Fruit fly (Drosophila melanogaster) whole organism, embryonic: ENCODE results near the gene CanB.

Source experiments
- Ada2b ChIP-seq: fragments of 200-800 bp; sonication (Bioruptor generic); IDR thresholded peaks from 2 replicates; pipeline ENCODE4 v1.3.6; 2022; ENCODE audit warnings: missing biosample characterization, missing genetic modification characterization
- Adf1 ChIP-seq: fragments of 200-800 bp; sonication (Bioruptor generic); IDR thresholded peaks from 2 replicates; pipeline ENCODE4 v1.3.6; 2022; ENCODE audit warnings: missing biosample characterization, missing genetic modification characterization
- Blimp-1 ChIP-seq: fragments of 200-800 bp; sonication (Bioruptor generic); optimal IDR thresholded peaks from 3 replicates; lab custom pipeline; 2018; ENCODE audit warnings: missing biosample characterization, missing genetic modification characterization, mild to moderate bottlenecking, moderate library complexity, missing genetic modification reagents
- CG10267 ChIP-seq: fragments of 200-800 bp; sonication (Bioruptor generic); optimal IDR thresholded peaks from 2 replicates; lab custom pipeline; 2018; ENCODE audit warnings: missing biosample characterization, mild to moderate bottlenecking, missing genetic modification characterization, moderate library complexity
- CG10979 ChIP-seq: fragments of 200-800 bp; sonication (Bioruptor generic); optimal IDR thresholded peaks from 2 replicates; lab custom pipeline; 2018; ENCODE audit warnings: missing biosample characterization, mild to moderate bottlenecking, missing genetic modification characterization, moderate library complexity
- CG11085 ChIP-seq: fragments of 200-800 bp; sonication (Bioruptor generic); IDR thresholded peaks from 2 replicates; pipeline ENCODE4 v1.3.6; 2022; ENCODE audit warnings: missing biosample characterization, missing genetic modification characterization
- CG11093 ChIP-seq: fragments of 200-800 bp; sonication (Bioruptor generic); IDR thresholded peaks from 3 replicates; pipeline ENCODE4 v1.3.6; 2022; ENCODE audit warnings: missing biosample characterization, missing genetic modification characterization
- CG18262 ChIP-seq: fragments of 200-800 bp; optimal IDR thresholded peaks from 3 replicates; lab custom pipeline; 2019; ENCODE audit warnings: missing biosample characterization, mild to moderate bottlenecking, missing genetic modification characterization, moderate library complexity
- CG2889 ChIP-seq: fragments of 200-800 bp; sonication (Bioruptor generic); IDR thresholded peaks from 3 replicates; pipeline ENCODE4 v1.3.6; 2022; ENCODE audit warnings: missing biosample characterization, missing genetic modification characterization
- CG30020 ChIP-seq: fragments of 200-800 bp; optimal IDR thresholded peaks from 2 replicates; lab custom pipeline; 2019; ENCODE audit warnings: missing biosample characterization, mild to moderate bottlenecking, missing genetic modification characterization, moderate library complexity
- CG34224 ChIP-seq: fragments of 200-800 bp; sonication (Bioruptor generic); IDR thresholded peaks from 3 replicates; pipeline ENCODE4 v1.3.6; 2022; ENCODE audit warnings: missing biosample characterization, missing genetic modification characterization; ENCODE audit not compliant: partially characterized antibody
- CG6683 ChIP-seq: fragments of 200-800 bp; sonication (Bioruptor generic); optimal IDR thresholded peaks from 2 replicates; lab custom pipeline; 2017; ENCODE audit warnings: missing biosample characterization, mild to moderate bottlenecking, missing genetic modification characterization, missing genetic modification reagents
- CG7271 ChIP-seq: fragments of 200-800 bp; sonication (Bioruptor generic); optimal IDR thresholded peaks from 2 replicates; lab custom pipeline; 2018; ENCODE audit warnings: missing biosample characterization, mild to moderate bottlenecking, missing genetic modification characterization, moderate library complexity
- CG7372 ChIP-seq: fragments of 200-800 bp; sonication (Bioruptor generic); IDR thresholded peaks from 2 replicates; pipeline ENCODE4 v1.3.6; 2022; ENCODE audit warnings: missing biosample characterization, missing genetic modification characterization
- CG7987 ChIP-seq: fragments of 200-800 bp; sonication (Bioruptor generic); optimal IDR thresholded peaks from 2 replicates; lab custom pipeline; 2018; ENCODE audit warnings: missing biosample characterization, mild to moderate bottlenecking, missing genetic modification characterization, moderate library complexity
- CG9727 ChIP-seq: fragments of 200-800 bp; sonication (Bioruptor generic); optimal IDR thresholded peaks from 3 replicates; lab custom pipeline; 2017; ENCODE audit warnings: missing biosample characterization, mild to moderate bottlenecking, missing genetic modification characterization
- CG9932 ChIP-seq: fragments of 200-800 bp; sonication (Bioruptor generic); IDR thresholded peaks from 2 replicates; pipeline ENCODE4 v1.3.6; 2022; ENCODE audit warnings: missing biosample characterization, missing genetic modification characterization
- CTCF ChIP-seq: fragments of 200-800 bp; sonication (Bioruptor generic); optimal IDR thresholded peaks from 2 replicates; lab custom pipeline; 2017; ENCODE audit warnings: missing biosample characterization, mild to moderate bottlenecking, missing genetic modification characterization, moderate library complexity
- CrebB ChIP-seq: fragments of 200-800 bp; sonication (Bioruptor generic); optimal IDR thresholded peaks from 3 replicates; lab custom pipeline; 2018; ENCODE audit warnings: missing biosample characterization, mild to moderate bottlenecking, missing genetic modification characterization
- Ets65A ChIP-seq: fragments of 200-800 bp; sonication (Bioruptor generic); peaks from one replicate; lab custom pipeline; 2016; ENCODE audit warnings: missing biosample characterization, missing genetic modification characterization
- Fer1 ChIP-seq: fragments of 200-800 bp; sonication (Bioruptor generic); optimal IDR thresholded peaks from 2 replicates; lab custom pipeline; 2017; ENCODE audit warnings: missing biosample characterization, mild to moderate bottlenecking, missing genetic modification characterization
- Hey ChIP-seq: fragments of 200-800 bp; sonication (Bioruptor generic); optimal IDR thresholded peaks from 3 replicates; lab custom pipeline; 2018; ENCODE audit warnings: missing biosample characterization, mild to moderate bottlenecking, missing genetic modification characterization
- Hr78 ChIP-seq, 2 experiments: fragments of 200-800 bp in 1 of 2; fragments of >200 bp in 1 of 2; sonication (Bioruptor generic) in 1 of 2; optimal IDR thresholded peaks; 2 replicates each; lab custom pipeline; 2017 to 2019; ENCODE audit warnings: missing biosample characterization in 2 of 2, missing genetic modification characterization in 2 of 2, mild to moderate bottlenecking in 1 of 2, moderate library complexity in 1 of 2
- Lpt ChIP-seq: fragments of >200 bp; optimal IDR thresholded peaks from 2 replicates; lab custom pipeline; 2018; ENCODE audit warnings: missing biosample characterization, missing genetic modification characterization
- MTF-1 ChIP-seq: fragments of 200-800 bp; sonication (Bioruptor generic); optimal IDR thresholded peaks from 2 replicates; lab custom pipeline; 2018; ENCODE audit warnings: missing biosample characterization, mild to moderate bottlenecking, missing genetic modification characterization, borderline replicate concordance
- Sox102F ChIP-seq: fragments of 200-800 bp; sonication (Bioruptor generic); optimal IDR thresholded peaks from 2 replicates; lab custom pipeline; 2018; ENCODE audit warnings: missing biosample characterization, mild to moderate bottlenecking, missing genetic modification characterization, moderate library complexity
- Xrp1 ChIP-seq: fragments of 200-800 bp; sonication (Bioruptor generic); IDR thresholded peaks from 2 replicates; pipeline ENCODE4 v1.3.6; 2022; ENCODE audit warnings: missing biosample characterization, missing genetic modification characterization
- ab ChIP-seq: fragments of 200-800 bp; sonication (Bioruptor generic); optimal IDR thresholded peaks from 2 replicates; lab custom pipeline; 2016; ENCODE audit warnings: missing biosample characterization, missing genetic modification characterization
- abd-A ChIP-seq: fragments of 200-800 bp; sonication (Bioruptor generic); optimal IDR thresholded peaks from 3 replicates; lab custom pipeline; 2019; ENCODE audit warnings: missing biosample characterization, mild to moderate bottlenecking, missing genetic modification characterization, moderate library complexity
- bab2 ChIP-seq: fragments of 200-800 bp; sonication (Bioruptor generic); optimal IDR thresholded peaks from 2 replicates; lab custom pipeline; 2016; ENCODE audit warnings: missing biosample characterization, missing genetic modification characterization
- ci ChIP-seq: fragments of 200-800 bp; sonication (Bioruptor generic); IDR thresholded peaks from 3 replicates; pipeline ENCODE4 v1.3.6; 2022; ENCODE audit warnings: missing biosample characterization, missing genetic modification characterization
- cwo ChIP-seq: fragments of 200-800 bp; sonication (Bioruptor generic); optimal IDR thresholded peaks from 3 replicates; lab custom pipeline; 2017; ENCODE audit warnings: missing biosample characterization, missing genetic modification characterization, mild to moderate bottlenecking, moderate library complexity, missing genetic modification reagents
- dan ChIP-seq: fragments of 200-800 bp; sonication (Bioruptor generic); IDR thresholded peaks from 2 replicates; pipeline ENCODE4 v1.3.6; 2022; ENCODE audit warnings: missing biosample characterization, missing genetic modification characterization
- dysf ChIP-seq: fragments of 200-800 bp; sonication (Bioruptor generic); IDR thresholded peaks from 3 replicates; pipeline ENCODE4 v1.3.6; 2022; ENCODE audit warnings: missing biosample characterization, missing genetic modification characterization
- esg ChIP-seq: fragments of 200-800 bp; sonication (Bioruptor generic); conservative IDR thresholded peaks from 2 replicates; pipeline ENCODE4 v1.3.6; 2022; ENCODE audit warnings: missing biosample characterization, missing genetic modification characterization
- gcm2 ChIP-seq: fragments of 200-800 bp; sonication (Bioruptor generic); optimal IDR thresholded peaks from 2 replicates; lab custom pipeline; 2016; ENCODE audit warnings: missing biosample characterization, missing genetic modification characterization
- grau ChIP-seq: fragments of 200-800 bp; optimal IDR thresholded peaks from 3 replicates; lab custom pipeline; 2019; ENCODE audit warnings: missing biosample characterization, mild to moderate bottlenecking, missing genetic modification characterization, moderate library complexity
- h ChIP-seq: fragments of >200 bp; optimal IDR thresholded peaks from 2 replicates; lab custom pipeline; 2017
- hbn ChIP-seq: fragments of 200-800 bp; sonication (Bioruptor generic); IDR thresholded peaks from 2 replicates; pipeline ENCODE4 v1.3.6; 2022; ENCODE audit warnings: missing biosample characterization, missing genetic modification characterization; ENCODE audit not compliant: partially characterized antibody
- hkb ChIP-seq, 2 experiments: fragments of 200-800 bp in 1 of 2; fragments of >200 bp in 1 of 2; sonication (Bioruptor generic) in 1 of 2; IDR thresholded peaks in 1 of 2; optimal IDR thresholded peaks in 1 of 2; 2 replicates each; pipeline versions ENCODE4 v1.3.6 to Lab custom; 2017 to 2022; ENCODE audit warnings: missing biosample characterization in 1 of 2, missing genetic modification characterization in 1 of 2
- kni ChIP-seq: fragments of 200-800 bp; sonication (Bioruptor generic); optimal IDR thresholded peaks from 3 replicates; lab custom pipeline; 2017; ENCODE audit warnings: mild to moderate bottlenecking, missing biosample characterization, missing genetic modification reagents, missing genetic modification characterization
- lilli ChIP-seq: fragments of 200-800 bp; sonication (Bioruptor generic); optimal IDR thresholded peaks from 3 replicates; lab custom pipeline; 2016; ENCODE audit warnings: missing biosample characterization, missing genetic modification characterization
- mld ChIP-seq: fragments of 200-800 bp; sonication (Bioruptor generic); IDR thresholded peaks from 3 replicates; pipeline ENCODE4 v1.3.6; 2022; ENCODE audit warnings: missing biosample characterization, missing genetic modification characterization; ENCODE audit not compliant: partially characterized antibody
- nau ChIP-seq: fragments of 200-800 bp; sonication (Bioruptor generic); optimal IDR thresholded peaks from 3 replicates; lab custom pipeline; 2017; ENCODE audit warnings: missing biosample characterization, mild to moderate bottlenecking, missing genetic modification characterization, missing genetic modification reagents
- pan ChIP-seq, 4 experiments: fragments of >200 bp in 3 of 4; fragments of 200-800 bp in 1 of 4; sonication (Bioruptor generic) in 1 of 4; optimal IDR thresholded peaks in 3 of 4; IDR thresholded peaks in 1 of 4; 2 replicates each; pipeline versions ENCODE4 v1.3.6 to Lab custom; 2017 to 2022; ENCODE audit warnings: missing biosample characterization in 2 of 4, missing genetic modification characterization in 2 of 4, mixed read lengths in 1 of 4
- psq ChIP-seq: fragments of 200-800 bp; sonication (Bioruptor generic); optimal IDR thresholded peaks from 2 replicates; lab custom pipeline; 2017; ENCODE audit warnings: missing biosample characterization, missing genetic modification characterization
- sens ChIP-seq: fragments of 200-800 bp; sonication (Bioruptor generic); peaks from one replicate; lab custom pipeline; 2016; ENCODE audit warnings: missing biosample characterization, missing genetic modification characterization
- sisA ChIP-seq: fragments of 200-800 bp; sonication (Bioruptor generic); IDR thresholded peaks from 2 replicates; pipeline ENCODE4 v1.3.6; 2022; ENCODE audit warnings: missing biosample characterization, missing genetic modification characterization
- sob ChIP-seq: fragments of 200-800 bp; sonication (Bioruptor generic); IDR thresholded peaks from 2 replicates; pipeline ENCODE4 v1.3.6; 2022; ENCODE audit warnings: missing biosample characterization, missing genetic modification characterization
- tin ChIP-seq: fragments of 200-800 bp; sonication (Bioruptor generic); optimal IDR thresholded peaks from 3 replicates; lab custom pipeline; 2016; ENCODE audit warnings: missing biosample characterization, missing genetic modification characterization
- wdn ChIP-seq: fragments of 200-800 bp; sonication (Bioruptor generic); IDR thresholded peaks from 2 replicates; pipeline ENCODE4 v1.3.6; 2022; ENCODE audit warnings: missing biosample characterization, missing genetic modification characterization

CanB gene

dm6 chrX:5286513-5286912, 45.8 kb upstream of the CanB start (continued):
- TF ChIP-seq dan (GFP tag; lab: Robert Waterston, UW) (no peak), hbn (GFP tag; lab: Robert Waterston, UW) (no peak), Lpt (GFP tag; lab: Kevin White, UChicago) (no peak), wdn (GFP tag; lab: Robert Waterston, UW) (no peak), CrebB (tag; lab: Kevin White, UChicago) (no peak), MTF-1 (GFP tag; lab: Kevin White, UChicago) (no peak), CG7987 (GFP tag; lab: Kevin White, UChicago) (no peak), Blimp-1 (GFP tag; lab: Kevin White, UChicago) (peak; percentile 4), dysf (GFP tag; lab: Robert Waterston, UW) (peak; percentile 40; the same call in 1 of the 3 replicates), CG18262 (tag; lab: Kevin White, UChicago) (no peak), CG34224 (GFP tag; lab: Robert Waterston, UW) (no peak), Hey (tag; lab: Kevin White, UChicago) (no peak), Ets65A (peak; percentile 15), tin (GFP tag; lab: Kevin White, UChicago) (peak; percentile 28), sob (GFP tag; lab: Robert Waterston, UW) (no peak), hkb (optimal IDR thresholded peaks at IDR 0.05; lab: Kevin White, UChicago) (no peak), hkb (GFP tag; IDR thresholded peaks at IDR 0.05; lab: Robert Waterston, UW) (peak; percentile 48; the same call in 1 of the 2 replicates), psq (no peak), pan (optimal IDR thresholded peaks at IDR 0.05; lab: Kevin White, UChicago) (no peak), pan (GFP tag; optimal IDR thresholded peaks at IDR 0.05 in 1 of 2, IDR thresholded peaks at IDR 0.05 in 1 of 2) (peak in 1 of 2 experiments; percentile 18), CG30020 (tag; lab: Kevin White, UChicago) (no peak), CG11085 (GFP tag; lab: Robert Waterston, UW) (no peak), Hr78 (GFP tag; optimal IDR thresholded peaks at IDR 0.05; lab: Kevin White, UChicago) (no peak), ab (GFP tag; lab: Kevin White, UChicago) (no peak), CG9932 (GFP tag; lab: Robert Waterston, UW) (no peak), CG10979 (tag; lab: Kevin White, UChicago) (no peak), CG7271 (tag; lab: Kevin White, UChicago) (no peak), Xrp1 (GFP tag; lab: Robert Waterston, UW) (0 out of 2 replicates have a peak, but pooled peaks have one; percentile 12), grau (peak; percentile 15), CG7372 (GFP tag; lab: Robert Waterston, UW) (no peak), mld (GFP tag; lab: Robert Waterston, UW) (no peak), Sox102F (GFP tag; lab: Kevin White, UChicago) (peak; percentile 3), CTCF (GFP tag; lab: Kevin White, UChicago) (no peak), gcm2 (GFP tag; lab: Kevin White, UChicago) (no peak), CG6683 (GFP tag; lab: Kevin White, UChicago) (no peak), Ada2b (GFP tag; lab: Robert Waterston, UW) (0 out of 2 replicates have a peak, but pooled peaks have one; percentile 40), CG11093 (GFP tag; lab: Robert Waterston, UW) (no peak), sens (GFP tag; lab: Kevin White, UChicago) (peak; percentile 17), CG2889 (no peak), esg (GFP tag; lab: Robert Waterston, UW) (0 out of 2 replicates have a peak, but pooled peaks have one; percentile 6), CG9727 (GFP tag; lab: Kevin White, UChicago) (no peak), lilli (GFP tag; lab: Kevin White, UChicago) (no peak), ci (no peak), Fer1 (GFP tag; lab: Kevin White, UChicago) (peak; percentile 31), CG10267 (no peak), Adf1 (GFP tag; lab: Robert Waterston, UW) (no peak), h (lab: Kevin White, UChicago) (no peak), abd-A (no peak), kni (GFP tag; lab: Kevin White, UChicago) (no peak), bab2 (GFP tag; lab: Kevin White, UChicago) (no peak), sisA (GFP tag; lab: Robert Waterston, UW) (peak; percentile 25; the same call in 1 of the 2 replicates), nau (GFP tag; lab: Kevin White, UChicago) (no peak), cwo (GFP tag; lab: Kevin White, UChicago) (no peak)
